Fruit fly (Drosophila melanogaster): ENCODE results near the gene CG32107.

The CG32107 gene

dm6 chr3L:12874211-12874610 is 13.1 kb upstream of the CG32107 start (continued):
- TF ChIP-seq CG12071 (GFP tag; optimal IDR thresholded peaks at IDR 0.05) = no peak
- peak; percentile 15 for TF ChIP-seq mam (GFP tag; optimal IDR thresholded peaks at IDR 0.05)
- no peak for TF ChIP-seq Dp (GFP tag; optimal IDR thresholded peaks at IDR 0.05)
- TF ChIP-seq CG6854 (GFP tag; optimal IDR thresholded peaks at IDR 0.05) = peak; percentile 17
- TF ChIP-seq CG15514 (GFP tag; optimal IDR thresholded peaks at IDR 0.05) = peak; percentile 14
- no peak for TF ChIP-seq Mrtf (GFP tag; IDR thresholded peaks at IDR 0.05)
- no peak for TF ChIP-seq CG18764 (GFP tag; optimal IDR thresholded peaks at IDR 0.05)
- TF ChIP-seq HHEX (GFP tag; optimal IDR thresholded peaks at IDR 0.05) = no peak
- TF ChIP-seq Elba2 (GFP tag; optimal IDR thresholded peaks at IDR 0.05) = no peak
- no peak for TF ChIP-seq kah (GFP tag; optimal IDR thresholded peaks at IDR 0.05)
- no peak for TF ChIP-seq CG17829 (tag; optimal IDR thresholded peaks at IDR 0.05)
- TF ChIP-seq zen2 (GFP tag; IDR thresholded peaks at IDR 0.05; ENCODE audit: partially characterized antibody) = no peak
- no peak for TF ChIP-seq ci (GFP tag; IDR thresholded peaks at IDR 0.05)
- no peak for TF ChIP-seq prd (optimal IDR thresholded peaks at IDR 0.05)
- TF ChIP-seq prd (GFP tag; IDR thresholded peaks at IDR 0.05) = 0 out of 3 replicates have a peak, but pooled peaks have one; percentile 12
- no peak for TF ChIP-seq CG6791 (GFP tag; IDR thresholded peaks at IDR 0.05; ENCODE audit: partially characterized antibody)
- no peak for TF ChIP-seq CG14965 (GFP tag; optimal IDR thresholded peaks at IDR 0.05; ENCODE audit: borderline replicate concordance)
- no peak for TF ChIP-seq Hr3 (GFP tag; optimal IDR thresholded peaks at IDR 0.05)
- peak; percentile 8 for TF ChIP-seq CG12659 (GFP tag; optimal IDR thresholded peaks at IDR 0.05)
- 0 out of 2 replicates have a peak, but pooled peaks have one; percentile 14 for TF ChIP-seq sisA (GFP tag; IDR thresholded peaks at IDR 0.05)
- TF ChIP-seq Abd-B (GFP tag; optimal IDR thresholded peaks at IDR 0.05) = no peak
- no peak for TF ChIP-seq Doc2 (GFP tag; IDR thresholded peaks at IDR 0.05)
- TF ChIP-seq CG18476 (GFP tag; optimal IDR thresholded peaks at IDR 0.05) = no peak
- peak; percentile 17 for TF ChIP-seq CoRest (tag; optimal IDR thresholded peaks at IDR 0.05)
- peak in 1 of 2 experiments; percentile 46 for TF ChIP-seq Hr51 (GFP tag; optimal IDR thresholded peaks at IDR 0.05)
- TF ChIP-seq CG3281 (GFP tag; optimal IDR thresholded peaks at IDR 0.05) = peak; percentile 42
- TF ChIP-seq BtbVII (GFP tag; optimal IDR thresholded peaks at IDR 0.05) = no peak
- TF ChIP-seq B-H2 (GFP tag; optimal IDR thresholded peaks at IDR 0.05) = no peak
- TF ChIP-seq ash1 (GFP tag; optimal IDR thresholded peaks at IDR 0.05) = no peak
- TF ChIP-seq CG7786 (GFP tag; optimal IDR thresholded peaks at IDR 0.05) = no peak
- TF ChIP-seq CG15269 (tag; optimal IDR thresholded peaks at IDR 0.05) = peak; percentile 53
- no peak for TF ChIP-seq pfk (GFP tag; optimal IDR thresholded peaks at IDR 0.05)
- TF ChIP-seq Antp (GFP tag; optimal IDR thresholded peaks at IDR 0.05) = no peak
- TF ChIP-seq tin (GFP tag; optimal IDR thresholded peaks at IDR 0.05) = no peak
- TF ChIP-seq fd3F (GFP tag; optimal IDR thresholded peaks at IDR 0.05) = peak; percentile 7
- TF ChIP-seq CG10321 (GFP tag; IDR thresholded peaks at IDR 0.05) = no peak
- TF ChIP-seq chm (GFP tag; IDR thresholded peaks at IDR 0.05) = no peak
- TF ChIP-seq scrt (GFP tag; optimal IDR thresholded peaks at IDR 0.05) = peak; percentile 31
- TF ChIP-seq CG1024 (GFP tag; IDR thresholded peaks at IDR 0.05) = no peak
- no peak for TF ChIP-seq Nf-YC (tag; optimal IDR thresholded peaks at IDR 0.05)
- TF ChIP-seq ttk (GFP tag; IDR thresholded peaks at IDR 0.05) = no peak
- no peak for TF ChIP-seq usp (GFP tag; optimal IDR thresholded peaks at IDR 0.05)
- peak; percentile 12 for TF ChIP-seq CG13894 (tag; optimal IDR thresholded peaks at IDR 0.05)
- no peak for TF ChIP-seq unpg (GFP tag; optimal IDR thresholded peaks at IDR 0.05)
- TF ChIP-seq sens (GFP tag) = peak; percentile 39
- no peak for TF ChIP-seq CG30403 (GFP tag; optimal IDR thresholded peaks at IDR 0.05)
- no peak for TF ChIP-seq cad (GFP tag; optimal IDR thresholded peaks at IDR 0.05)
- TF ChIP-seq C15 (GFP tag; IDR thresholded peaks at IDR 0.05) = no peak
- TF ChIP-seq chn (GFP tag; optimal IDR thresholded peaks at IDR 0.05) = no peak
- TF ChIP-seq fru (optimal IDR thresholded peaks at IDR 0.05) = no peak
- no peak; the same call in 1 of the 2 replicates for TF ChIP-seq CG10366 (GFP tag; IDR thresholded peaks at IDR 0.05)
- no peak for TF ChIP-seq NC2β (GFP tag; optimal IDR thresholded peaks at IDR 0.05)
